Worm (Caenorhabditis elegans): ENCODE results near the gene F10C2.3.

DNA sequence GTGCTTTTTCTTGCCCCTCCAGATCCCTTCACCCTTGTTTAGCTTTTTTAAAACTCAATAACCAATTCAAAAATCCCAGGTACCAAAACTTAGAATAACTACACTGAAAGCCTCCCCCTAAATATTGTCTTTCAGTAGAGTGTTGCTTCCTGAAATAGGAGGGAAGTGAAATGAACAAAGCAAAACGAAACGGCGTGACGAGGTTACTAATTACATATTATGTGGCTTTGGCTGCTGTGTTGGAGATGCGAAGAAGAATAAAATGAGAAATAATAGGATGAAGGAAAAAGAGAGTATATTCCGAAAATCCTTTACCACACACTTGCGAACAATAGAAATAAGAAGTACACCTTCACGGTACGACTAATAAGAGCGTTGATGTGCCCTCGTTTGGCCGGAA, 16.0 kb downstream of the F10C2.3 start:
- TF ChIP-seq unc-62 (GFP tag; optimal IDR thresholded peaks at IDR 0.05) (no peak), ama-1 (optimal IDR thresholded peaks at IDR 0.05) (no peak), ama-1 (GFP tag; optimal IDR thresholded peaks at IDR 0.05) (no peak), F39B2.1 (GFP tag; IDR thresholded peaks at IDR 0.05) (no peak), B0035.1 (tag; optimal IDR thresholded peaks at IDR 0.05) (no peak), K11D2.4 (GFP tag; IDR thresholded peaks at IDR 0.05) (no peak), egrh-3 (GFP tag; IDR thresholded peaks at IDR 0.05) (no peak), ets-4 (GFP tag; optimal IDR thresholded peaks at IDR 0.05) (no peak)

Data from whole organism, young adult.